Fruit fly (Drosophila melanogaster) whole organism, prepupa: ENCODE data around the gene Vha100-4.

Experiments used
- Blimp-1 ChIP-seq: fragments of 200-800 bp; sonication (Bioruptor generic); optimal IDR thresholded peaks from 3 replicates; lab custom pipeline; 2017; ENCODE audit warnings: missing biosample characterization, missing genetic modification characterization, mild to moderate bottlenecking, moderate library complexity, missing genetic modification reagents
- CG11294 ChIP-seq: fragments of 200-800 bp; sonication (Bioruptor generic); IDR thresholded peaks from 2 replicates; pipeline ENCODE4 v1.3.6; 2022; ENCODE audit warnings: missing biosample characterization, missing genetic modification characterization
- CG11762 ChIP-seq: fragments of 200-800 bp; sonication (Bioruptor generic); optimal IDR thresholded peaks from 3 replicates; lab custom pipeline; 2016; ENCODE audit warnings: missing biosample characterization, missing genetic modification characterization; ENCODE audit not compliant: insufficient read depth
- CG11902 ChIP-seq: fragments of 200-800 bp; sonication (Bioruptor generic); optimal IDR thresholded peaks from 3 replicates; lab custom pipeline; 2016; ENCODE audit warnings: missing biosample characterization, missing genetic modification characterization
- CG15336 ChIP-seq: fragments of 200-800 bp; sonication (Bioruptor generic); IDR thresholded peaks from 2 replicates; pipeline ENCODE4 v1.3.6; 2022; ENCODE audit warnings: missing biosample characterization, missing genetic modification characterization
- CG1621 ChIP-seq: fragments of 200-800 bp; sonication (Bioruptor generic); optimal IDR thresholded peaks from 3 replicates; lab custom pipeline; 2018; ENCODE audit warnings: missing biosample characterization, mild to moderate bottlenecking, missing genetic modification characterization
- CG31627 ChIP-seq: fragments of 200-800 bp; sonication (Bioruptor generic); optimal IDR thresholded peaks from 3 replicates; lab custom pipeline; 2016; ENCODE audit warnings: missing biosample characterization, missing genetic modification characterization
- CG32006 ChIP-seq: fragments of 200-800 bp; sonication (Bioruptor generic); optimal IDR thresholded peaks from 3 replicates; lab custom pipeline; 2017; ENCODE audit warnings: missing biosample characterization, mild to moderate bottlenecking, missing genetic modification characterization
- CG34406 ChIP-seq: fragments of 200-800 bp; sonication (Bioruptor generic); optimal IDR thresholded peaks from 3 replicates; lab custom pipeline; 2016; ENCODE audit warnings: missing biosample characterization, missing genetic modification characterization
- CG3919 ChIP-seq: fragments of 200-800 bp; sonication (Bioruptor generic); optimal IDR thresholded peaks from 3 replicates; lab custom pipeline; 2016; ENCODE audit warnings: missing biosample characterization, missing genetic modification characterization
- CG6163 ChIP-seq: fragments of 200-800 bp; sonication (Bioruptor generic); IDR thresholded peaks from 3 replicates; pipeline ENCODE4 v1.3.6; 2022; ENCODE audit warnings: missing biosample characterization, missing genetic modification characterization
- CG6808 ChIP-seq: fragments of 200-800 bp; sonication (Bioruptor generic); optimal IDR thresholded peaks from 3 replicates; lab custom pipeline; 2017; ENCODE audit warnings: missing biosample characterization, missing genetic modification characterization, mild to moderate bottlenecking, moderate library complexity, missing genetic modification reagents
- CG6854 ChIP-seq: fragments of 200-800 bp; sonication (Bioruptor generic); optimal IDR thresholded peaks from 2 replicates; lab custom pipeline; 2017; ENCODE audit warnings: missing biosample characterization, mild to moderate bottlenecking, missing genetic modification characterization
- CG7368 ChIP-seq: fragments of 200-800 bp; sonication (Bioruptor generic); optimal IDR thresholded peaks from 3 replicates; lab custom pipeline; 2016; ENCODE audit warnings: missing biosample characterization, missing genetic modification characterization
- CG8119 ChIP-seq: fragments of 200-800 bp; sonication (Bioruptor generic); IDR thresholded peaks from 3 replicates; pipeline ENCODE4 v1.3.6; 2022; ENCODE audit warnings: missing biosample characterization, missing genetic modification characterization
- CG8319 ChIP-seq: fragments of 200-800 bp; sonication (Bioruptor generic); optimal IDR thresholded peaks from 3 replicates; lab custom pipeline; 2016; ENCODE audit warnings: missing biosample characterization, missing genetic modification characterization
- Eip75B ChIP-seq: fragments of 200-800 bp; sonication (Bioruptor generic); optimal IDR thresholded peaks from 3 replicates; lab custom pipeline; 2016; ENCODE audit warnings: missing biosample characterization, missing genetic modification characterization
- Eip78C ChIP-seq: fragments of 200-800 bp; sonication (Bioruptor generic); peaks from one replicate; lab custom pipeline; 2016; ENCODE audit warnings: missing biosample characterization, missing genetic modification characterization
- Eip93F ChIP-seq: fragments of 200-800 bp; sonication (Bioruptor generic); optimal IDR thresholded peaks from 2 replicates; lab custom pipeline; 2016; ENCODE audit warnings: missing biosample characterization, mild to moderate bottlenecking, missing genetic modification characterization
- Ets21C ChIP-seq: fragments of 200-800 bp; sonication (Bioruptor generic); optimal IDR thresholded peaks from 3 replicates; lab custom pipeline; 2016; ENCODE audit warnings: missing biosample characterization, missing genetic modification characterization
- Ets96B ChIP-seq: fragments of 200-800 bp; optimal IDR thresholded peaks from 2 replicates; lab custom pipeline; 2019; ENCODE audit warnings: missing biosample characterization, mild to moderate bottlenecking, missing genetic modification characterization, moderate library complexity
- Gug ChIP-seq: fragments of 200-800 bp; sonication (Bioruptor generic); IDR thresholded peaks from 2 replicates; pipeline ENCODE4 v1.3.6; 2022; ENCODE audit warnings: missing biosample characterization, missing genetic modification characterization
- Hr39 ChIP-seq: fragments of 200-800 bp; sonication (Bioruptor generic); optimal IDR thresholded peaks from 2 replicates; lab custom pipeline; 2016; ENCODE audit warnings: missing biosample characterization, missing genetic modification characterization
- Hr4 ChIP-seq: fragments of 200-800 bp; sonication (Bioruptor generic); optimal IDR thresholded peaks from 3 replicates; lab custom pipeline; 2016; ENCODE audit warnings: missing biosample characterization, missing genetic modification characterization
- Lpt ChIP-seq: fragments of 200-800 bp; sonication (Bioruptor generic); optimal IDR thresholded peaks from 3 replicates; lab custom pipeline; 2016; ENCODE audit warnings: missing biosample characterization, missing genetic modification characterization
- Met ChIP-seq: fragments of 200-800 bp; sonication (Bioruptor generic); optimal IDR thresholded peaks from 3 replicates; lab custom pipeline; 2016; ENCODE audit warnings: missing biosample characterization, missing genetic modification characterization
- OdsH ChIP-seq: fragments of 200-800 bp; sonication (Bioruptor generic); optimal IDR thresholded peaks from 3 replicates; lab custom pipeline; 2016; ENCODE audit warnings: missing biosample characterization, missing genetic modification characterization
- Sox102F ChIP-seq: fragments of 200-800 bp; sonication (Bioruptor generic); optimal IDR thresholded peaks from 2 replicates; lab custom pipeline; 2016; ENCODE audit warnings: missing biosample characterization, mild to moderate bottlenecking, missing genetic modification characterization
- Sox15 ChIP-seq: fragments of 200-800 bp; sonication (Bioruptor generic); optimal IDR thresholded peaks from 3 replicates; lab custom pipeline; 2016; ENCODE audit warnings: missing biosample characterization, missing genetic modification characterization
- acj6 ChIP-seq: fragments of 200-800 bp; sonication (Bioruptor generic); optimal IDR thresholded peaks from 3 replicates; lab custom pipeline; 2016; ENCODE audit warnings: missing biosample characterization, missing genetic modification characterization
- dac ChIP-seq: fragments of 200-800 bp; sonication (Bioruptor generic); optimal IDR thresholded peaks from 2 replicates; lab custom pipeline; 2017; ENCODE audit warnings: missing biosample characterization, mild to moderate bottlenecking, missing genetic modification characterization
- dsx ChIP-seq: fragments of 200-800 bp; optimal IDR thresholded peaks from 3 replicates; lab custom pipeline; 2019; ENCODE audit warnings: missing biosample characterization, mild to moderate bottlenecking, missing genetic modification characterization, moderate library complexity; ENCODE audit not compliant: poor library complexity, severe bottlenecking
- eg ChIP-seq: fragments of 200-800 bp; sonication (Bioruptor generic); IDR thresholded peaks from 3 replicates; pipeline ENCODE4 v1.3.6; 2022; ENCODE audit warnings: missing biosample characterization, missing genetic modification characterization
- esn ChIP-seq: fragments of 200-800 bp; sonication (Bioruptor generic); optimal IDR thresholded peaks from 2 replicates; lab custom pipeline; 2016; ENCODE audit warnings: missing biosample characterization, mild to moderate bottlenecking, missing genetic modification characterization, moderate library complexity
- fd59A ChIP-seq: fragments of 200-800 bp; sonication (Bioruptor generic); optimal IDR thresholded peaks from 2 replicates; lab custom pipeline; 2017; ENCODE audit warnings: missing biosample characterization, mild to moderate bottlenecking, missing genetic modification characterization, missing genetic modification reagents
- fd85E ChIP-seq: fragments of 200-800 bp; sonication (Bioruptor generic); optimal IDR thresholded peaks from 3 replicates; lab custom pipeline; 2016; ENCODE audit warnings: missing biosample characterization, missing genetic modification characterization
- fkh ChIP-seq: fragments of 200-800 bp; sonication (Bioruptor generic); optimal IDR thresholded peaks from 3 replicates; lab custom pipeline; 2017; ENCODE audit warnings: missing biosample characterization, mild to moderate bottlenecking, missing genetic modification characterization, moderate library complexity
- lz ChIP-seq: fragments of 200-800 bp; sonication (Bioruptor generic); optimal IDR thresholded peaks from 3 replicates; lab custom pipeline; 2016; ENCODE audit warnings: missing biosample characterization, missing genetic modification characterization
- net ChIP-seq: fragments of 200-800 bp; sonication (Bioruptor generic); optimal IDR thresholded peaks from 3 replicates; lab custom pipeline; 2016; ENCODE audit warnings: missing biosample characterization, missing genetic modification characterization
- pdm3 ChIP-seq: fragments of 200-800 bp; sonication (Bioruptor generic); optimal IDR thresholded peaks from 3 replicates; lab custom pipeline; 2016; ENCODE audit warnings: missing biosample characterization, missing genetic modification characterization
- spab ChIP-seq: fragments of 200-800 bp; sonication (Bioruptor generic); optimal IDR thresholded peaks from 2 replicates; lab custom pipeline; 2017; ENCODE audit warnings: missing biosample characterization, mild to moderate bottlenecking, missing genetic modification characterization, missing genetic modification reagents
- svp ChIP-seq: fragments of 200-800 bp; sonication (Bioruptor generic); peaks from one replicate; lab custom pipeline; 2016; ENCODE audit warnings: missing biosample characterization, missing genetic modification characterization
- topi ChIP-seq: fragments of 200-800 bp; sonication (Bioruptor generic); optimal IDR thresholded peaks from 3 replicates; lab custom pipeline; 2016; ENCODE audit warnings: missing biosample characterization, missing genetic modification characterization
- vri ChIP-seq: fragments of 200-800 bp; sonication (Bioruptor generic); optimal IDR thresholded peaks from 3 replicates; lab custom pipeline; 2016; ENCODE audit warnings: missing biosample characterization, mild to moderate bottlenecking, missing genetic modification characterization

Vha100-4 gene

DNA sequence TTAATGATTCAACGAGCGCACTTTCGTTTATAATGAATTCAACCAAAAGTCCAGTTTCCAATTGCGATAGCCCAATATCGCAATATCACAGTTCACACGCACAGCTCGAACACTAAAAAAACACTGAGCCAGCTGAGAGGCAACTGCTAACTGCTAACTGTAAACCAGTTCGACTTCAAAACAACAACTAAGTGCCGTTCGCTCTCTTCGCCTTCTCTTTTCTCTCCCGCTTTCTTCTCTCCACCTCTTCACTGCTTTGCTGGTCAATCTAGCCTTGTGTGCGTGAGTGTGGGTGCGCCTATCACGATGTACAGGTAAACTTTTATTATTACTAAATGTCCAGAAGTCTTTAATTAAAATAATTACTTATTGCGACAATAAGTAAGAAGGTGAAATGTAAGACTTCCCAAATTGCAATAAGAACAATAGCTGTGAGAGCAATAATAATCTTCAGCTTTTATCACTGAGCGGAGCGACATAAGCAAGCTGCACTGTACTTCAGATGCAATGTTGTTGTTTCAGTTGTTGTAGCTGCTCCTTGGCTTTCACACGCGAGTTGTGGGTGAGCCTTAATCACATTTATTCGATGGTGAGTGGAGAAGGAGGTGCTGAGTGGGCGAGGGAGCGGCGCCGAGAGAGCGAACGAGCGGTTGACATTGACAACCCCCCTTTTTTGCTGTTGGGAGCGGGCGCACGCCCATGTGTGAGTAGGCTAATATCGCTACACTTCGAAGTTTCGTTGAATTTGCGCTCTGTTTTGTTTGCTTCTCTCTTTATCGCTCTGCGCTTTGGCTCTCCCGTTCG, 7.4 kb upstream of the Vha100-4 start, which contains the start of gene Vti1b (continued):
- peak; percentile 96 for TF ChIP-seq CG11762 (GFP tag; lab: Kevin White, UChicago)
- peak; percentile 99 for TF ChIP-seq Eip75B (GFP tag; lab: Kevin White, UChicago)
- TF ChIP-seq CG34406: peak; percentile 98
- peak; percentile 99 for TF ChIP-seq CG3919 (GFP tag; lab: Kevin White, UChicago)
- TF ChIP-seq CG11902 (GFP tag; lab: Kevin White, UChicago): peak; percentile 97
- TF ChIP-seq pdm3 (GFP tag; lab: Kevin White, UChicago): peak; percentile 99
- TF ChIP-seq lz (GFP tag; lab: Kevin White, UChicago): peak; percentile 97
- peak; percentile 99 for TF ChIP-seq Sox102F
- TF ChIP-seq Met (GFP tag; lab: Kevin White, UChicago): peak; percentile 98
- peak; percentile 96 for TF ChIP-seq spab (GFP tag; lab: Kevin White, UChicago)

DNA sequence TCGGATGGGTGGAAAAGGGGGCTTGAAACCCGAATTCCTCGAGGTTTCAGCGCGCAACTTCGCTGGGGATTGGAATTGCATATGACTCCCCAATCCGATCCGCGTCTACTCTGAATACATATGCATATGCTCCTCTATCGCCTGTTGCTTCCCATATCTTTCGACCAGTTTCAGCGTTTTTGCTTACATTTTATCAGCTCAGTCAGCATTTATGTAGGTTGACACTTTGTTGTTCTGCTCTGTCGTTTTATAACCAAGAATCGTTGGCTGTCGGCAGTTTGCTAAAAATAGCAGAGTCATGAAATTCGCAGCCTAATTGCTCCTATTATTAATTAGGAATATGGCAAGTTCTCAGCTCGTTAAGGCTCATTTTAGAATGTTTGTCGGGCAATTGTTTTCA, 6.1 kb upstream of the Vha100-4 start:
- TF ChIP-seq dsx (peak; percentile 50), Hr39 (GFP tag; lab: Kevin White, UChicago) (no peak), Lpt (no peak)

DNA sequence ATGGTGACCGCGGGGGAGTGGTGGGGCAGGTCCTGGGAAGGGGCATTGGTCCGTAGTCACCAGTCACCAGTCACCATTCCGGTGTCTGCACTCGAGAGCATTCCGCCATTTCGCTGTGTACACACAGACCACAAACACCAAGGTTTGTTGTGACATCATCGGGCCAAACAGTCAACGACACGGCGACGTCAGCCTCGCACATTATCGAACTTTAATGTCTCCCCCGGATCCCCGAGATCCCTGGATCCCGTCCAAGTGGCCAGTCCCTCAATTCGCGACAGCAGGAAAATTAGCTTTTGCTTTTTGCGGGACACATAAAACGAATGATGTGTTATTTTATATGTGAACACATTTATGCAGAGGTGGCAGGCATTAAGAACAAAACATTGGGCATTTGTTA, 5.3 kb upstream of the Vha100-4 start:
- TF ChIP-seq Sox15 (GFP tag; lab: Kevin White, UChicago): no peak
- peak; percentile 92 for TF ChIP-seq vri (GFP tag; lab: Kevin White, UChicago)
- TF ChIP-seq CG6808: no peak

DNA sequence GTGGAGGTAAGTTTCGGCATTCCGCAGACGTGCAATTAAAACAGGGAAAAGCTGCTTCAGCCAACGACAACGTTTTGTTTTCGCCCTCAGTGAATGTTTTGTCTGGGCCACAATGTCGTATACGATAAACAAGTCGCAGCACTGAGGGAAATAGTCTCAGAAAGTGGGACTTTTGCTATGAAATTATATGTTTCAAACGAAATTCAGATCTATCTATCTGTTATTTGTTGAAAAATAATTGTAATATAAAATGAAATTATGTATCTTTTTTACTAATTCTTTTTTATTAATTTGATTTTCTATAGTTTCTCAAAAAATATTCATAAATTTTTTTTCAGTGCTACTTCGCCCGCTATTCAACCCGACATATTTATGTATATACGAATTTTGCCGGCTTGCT, 3.8 kb upstream of the Vha100-4 start:
- no peak for TF ChIP-seq CG3919 (GFP tag; lab: Kevin White, UChicago)
- TF ChIP-seq CG15336 (GFP tag; lab: Robert Waterston, UW): peak; percentile 88
- TF ChIP-seq Eip78C (GFP tag; lab: Kevin White, UChicago): peak; percentile 92
- no peak for TF ChIP-seq OdsH (GFP tag; lab: Kevin White, UChicago)
- 0 out of 2 replicates have a peak, but pooled peaks have one; percentile 24 for TF ChIP-seq CG11294
- peak; percentile 46 for TF ChIP-seq pdm3 (GFP tag; lab: Kevin White, UChicago)
- no peak for TF ChIP-seq esn (GFP tag; lab: Kevin White, UChicago)
- TF ChIP-seq CG31627 (GFP tag; lab: Kevin White, UChicago): peak; percentile 64
- no peak for TF ChIP-seq Blimp-1 (GFP tag; lab: Kevin White, UChicago)
- TF ChIP-seq CG7368 (GFP tag; lab: Kevin White, UChicago): peak; percentile 42
- no peak for TF ChIP-seq Hr4 (GFP tag; lab: Kevin White, UChicago)
- peak; percentile 53 for TF ChIP-seq Gug (GFP tag; lab: Robert Waterston, UW)
- peak; percentile 76 for TF ChIP-seq eg (GFP tag; lab: Robert Waterston, UW)
- TF ChIP-seq Eip93F (GFP tag; lab: Kevin White, UChicago): no peak
- no peak for TF ChIP-seq dac
- TF ChIP-seq acj6 (GFP tag; lab: Kevin White, UChicago): peak; percentile 83
- peak; percentile 14 for TF ChIP-seq CG11902 (GFP tag; lab: Kevin White, UChicago)
- peak; percentile 39 for TF ChIP-seq Sox15 (GFP tag; lab: Kevin White, UChicago)
- TF ChIP-seq Ets96B: no peak
- peak; percentile 72 for TF ChIP-seq Sox102F
- peak; percentile 73; the same call in 1 of the 3 replicates for TF ChIP-seq CG6163 (GFP tag; lab: Robert Waterston, UW)
- no peak for TF ChIP-seq CG11762 (GFP tag; lab: Kevin White, UChicago)
- TF ChIP-seq svp (GFP tag; lab: Kevin White, UChicago): no peak
- no peak for TF ChIP-seq CG6854 (GFP tag; lab: Kevin White, UChicago)
- peak; percentile 15 for TF ChIP-seq CG8319
- peak; percentile 42 for TF ChIP-seq fd59A (GFP tag; lab: Kevin White, UChicago)
- TF ChIP-seq CG32006 (GFP tag; lab: Kevin White, UChicago): no peak
- no peak for TF ChIP-seq fkh (GFP tag; lab: Kevin White, UChicago)
- TF ChIP-seq CG8119 (GFP tag; lab: Robert Waterston, UW): peak; percentile 87
- TF ChIP-seq spab (GFP tag; lab: Kevin White, UChicago): peak; percentile 41
- TF ChIP-seq topi (GFP tag; lab: Kevin White, UChicago): no peak
- peak; percentile 73 for TF ChIP-seq net (GFP tag; lab: Kevin White, UChicago)
- no peak for TF ChIP-seq fd85E (GFP tag; lab: Kevin White, UChicago)
- TF ChIP-seq dsx: peak; percentile 82
- TF ChIP-seq CG1621 (tag; lab: Kevin White, UChicago): peak; percentile 38
- TF ChIP-seq vri (GFP tag; lab: Kevin White, UChicago): peak; percentile 38
- no peak for TF ChIP-seq Ets21C (GFP tag; lab: Kevin White, UChicago)
